Worm (Caenorhabditis elegans) whole organism, L1 larva: ENCODE data around the gene R08C7.12.

Experiments
- C34B4.2 ChIP-seq: sonication (generic microtip); optimal IDR thresholded peaks from 2 replicates; lab custom pipeline; 2017; ENCODE audit warnings: mild to moderate bottlenecking, missing genetic modification characterization, missing compliant biosample characterization
- alr-1 ChIP-seq: fragments of 200-800 bp; sonication (Bioruptor generic); optimal IDR thresholded peaks from 2 replicates; lab custom pipeline; 2018; ENCODE audit warnings: borderline replicate concordance, mild to moderate bottlenecking, missing genetic modification characterization, missing compliant biosample characterization
- ces-1 ChIP-seq: fragments of 150-350 bp; optimal IDR thresholded peaks from 2 replicates; lab custom pipeline; 2014; ENCODE audit warnings: missing biosample characterization, missing genetic modification reagents, missing genetic modification characterization
- lin-13 ChIP-seq: fragments of 150-350 bp; optimal IDR thresholded peaks from 2 replicates; lab custom pipeline; 2014; ENCODE audit warnings: missing biosample characterization, missing genetic modification reagents, missing genetic modification characterization
- lin-35 ChIP-seq, 2 experiments: fragments of 150-350 bp; optimal IDR thresholded peaks; 2 replicates each; lab custom pipeline; 2014; ENCODE audit warnings: missing biosample characterization in 2 of 2, missing genetic modification characterization in 2 of 2, missing genetic modification reagents in 2 of 2
- ztf-11 ChIP-seq, 2 experiments: sonication (generic microtip); optimal IDR thresholded peaks; 2 replicates each; lab custom pipeline; 2016 to 2017; ENCODE audit warnings: missing genetic modification characterization in 2 of 2, missing biosample characterization in 1 of 2, missing compliant biosample characterization in 1 of 2

DNA sequence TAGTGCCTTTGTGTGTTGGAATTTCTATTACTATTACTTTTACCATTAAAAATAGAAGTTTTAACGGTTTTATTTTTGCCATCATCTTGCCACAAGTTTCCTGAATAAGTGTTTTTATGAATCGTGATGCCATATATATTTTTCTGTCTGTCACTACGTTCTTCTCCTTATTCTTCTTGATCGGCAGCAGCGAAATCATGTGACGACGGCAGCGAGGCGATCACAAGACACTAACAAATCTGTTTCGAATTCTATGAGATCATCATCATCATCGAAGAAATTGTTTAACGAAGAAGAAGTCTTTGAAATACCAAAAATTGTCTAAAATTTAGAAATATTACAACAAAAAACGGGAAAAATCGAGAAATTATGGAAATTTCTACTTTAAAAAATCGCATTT lies 47.1 kb upstream of the R08C7.12 start:
- TF ChIP-seq C34B4.2 (no peak), ztf-11 (tag; optimal IDR thresholded peaks at IDR 0.05; lab: Kevin White, UChicago) (no peak), lin-13 (peak; percentile 46), alr-1 (tag; lab: Kevin White, UChicago) (no peak), lin-35 (GFP tag; optimal IDR thresholded peaks at IDR 0.05; lab: Kevin White, UChicago) (peak; percentile 7 to 75), ces-1 (GFP tag; lab: Kevin White, UChicago) (no peak)
